Worm (Caenorhabditis elegans): Measurements from ENCODE around the gene hgap-2.
A peak's percentile ranks its signal among the peaks of the same experiment; 100 is the strongest.

Gene hgap-2

DNA sequence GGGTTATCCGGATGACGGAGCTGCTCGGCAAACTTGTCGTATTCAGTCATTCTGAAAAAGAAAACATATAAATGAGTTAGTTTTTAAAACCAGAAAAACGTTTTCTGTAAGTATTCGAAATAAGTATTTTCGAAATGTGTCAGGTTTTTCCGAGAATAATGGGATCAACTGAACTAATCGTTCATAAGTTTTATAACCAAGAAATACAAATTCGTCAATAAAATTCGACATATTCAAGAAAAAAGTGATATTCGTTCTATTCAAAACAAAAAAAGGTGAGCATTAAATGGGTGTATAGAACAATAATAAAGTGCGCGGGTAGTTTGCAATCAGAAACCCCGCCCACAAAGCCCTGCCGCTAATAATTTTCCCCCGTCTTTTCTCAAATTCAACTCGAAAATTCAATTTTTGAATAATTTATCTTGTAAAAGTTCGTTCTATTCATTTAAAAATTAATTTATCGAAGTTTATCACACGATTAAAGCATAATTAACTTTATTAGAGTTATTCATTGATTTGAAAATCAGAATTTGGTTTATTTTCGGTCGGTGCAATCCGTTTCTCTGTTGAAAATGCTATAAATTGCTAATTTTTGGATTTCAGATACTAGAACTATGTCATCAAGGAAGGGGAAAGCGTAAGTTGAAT, 31.6 kb upstream of the hgap-2 start, which contains the start of the genes cyn-11 and T01B7.5:
TSS of gene cyn-11 (minus strand) at position 51 of the 648 bp plus-strand sequence.
TSS of gene T01B7.5 (plus strand) at position 598 of the 648 bp plus-strand sequence.
- TF ChIP-seq let-607 (tag; optimal IDR thresholded peaks at IDR 0.05): no peak
- TF ChIP-seq attf-5 (GFP tag; optimal IDR thresholded peaks at IDR 0.05): peak; percentile 29
- no peak for TF ChIP-seq cebp-1 (GFP tag; IDR thresholded peaks at IDR 0.05)
- no peak for TF ChIP-seq cebp-1 (tag; optimal IDR thresholded peaks at IDR 0.05)
- TF ChIP-seq bed-1 (GFP tag; IDR thresholded peaks at IDR 0.05): no peak
- peak; percentile 25; the same call in 1 of the 2 replicates for TF ChIP-seq ceh-100 (GFP tag; IDR thresholded peaks at IDR 0.05)
- no peak for TF ChIP-seq rpc-1 (optimal IDR thresholded peaks at IDR 0.05)
- no peak for TF ChIP-seq rpc-1 (tag; optimal IDR thresholded peaks at IDR 0.05)
- TF ChIP-seq nhr-80 (tag; optimal IDR thresholded peaks at IDR 0.05): peak; percentile 3
- peak; percentile 46 for TF ChIP-seq efl-1 (GFP tag; optimal IDR thresholded peaks at IDR 0.05)
- no peak for TF ChIP-seq nhr-90 (tag; optimal IDR thresholded peaks at IDR 0.05)
- TF ChIP-seq let-526 (GFP tag; IDR thresholded peaks at IDR 0.05): no peak
- no peak for TF ChIP-seq K12H6.12 (tag; optimal IDR thresholded peaks at IDR 0.05)

DNA sequence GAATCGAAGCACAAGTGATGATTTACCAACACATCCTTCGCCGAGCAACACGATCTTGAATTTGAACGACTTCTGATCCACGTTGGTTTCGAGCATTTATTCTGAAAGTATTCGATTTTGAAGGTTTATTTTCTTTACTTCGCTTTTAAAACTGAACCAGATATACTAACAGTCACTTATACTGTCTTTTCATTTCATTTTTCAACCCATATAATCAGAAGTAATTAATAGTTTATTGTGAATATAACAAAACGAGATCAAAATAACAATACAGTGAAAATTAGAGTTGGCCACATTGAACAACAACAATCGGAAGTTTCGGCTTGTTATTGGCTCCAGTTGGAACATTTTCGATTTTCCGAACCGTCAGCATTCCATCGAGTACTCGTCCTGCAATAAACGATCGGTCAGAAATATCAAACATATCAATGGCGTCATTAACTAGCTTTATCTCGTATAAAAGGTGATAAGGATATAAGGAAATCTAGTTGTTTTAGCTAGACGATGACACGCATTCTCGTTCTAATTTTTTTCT, 30.3 kb upstream of the hgap-2 start, which contains the start of the genes rab-21 and T01B7.13:
TSS of gene rab-21 (minus strand) at position 101 of the 535 bp plus-strand sequence.
TSS of gene T01B7.13 (plus strand) at position 485 of the 535 bp plus-strand sequence.
- TF ChIP-seq attf-5 (GFP tag; optimal IDR thresholded peaks at IDR 0.05) (no peak), ztf-22 (GFP tag; optimal IDR thresholded peaks at IDR 0.05) (no peak), Y53F4B.3 (GFP tag; IDR thresholded peaks at IDR 0.05) (no peak), hlh-26 (GFP tag; conservative IDR thresholded peaks at IDR 0.05) (no peak), Y67H2A.10 (GFP tag; conservative IDR thresholded peaks at IDR 0.05) (no peak), tbx-9 (tag; optimal IDR thresholded peaks at IDR 0.05; ENCODE audit: borderline replicate concordance) (no peak), egl-44 (GFP tag; IDR thresholded peaks at IDR 0.05) (no peak), nhr-80 (tag; optimal IDR thresholded peaks at IDR 0.05) (no peak), somi-1 (GFP tag; optimal IDR thresholded peaks at IDR 0.05) (no peak)

DNA sequence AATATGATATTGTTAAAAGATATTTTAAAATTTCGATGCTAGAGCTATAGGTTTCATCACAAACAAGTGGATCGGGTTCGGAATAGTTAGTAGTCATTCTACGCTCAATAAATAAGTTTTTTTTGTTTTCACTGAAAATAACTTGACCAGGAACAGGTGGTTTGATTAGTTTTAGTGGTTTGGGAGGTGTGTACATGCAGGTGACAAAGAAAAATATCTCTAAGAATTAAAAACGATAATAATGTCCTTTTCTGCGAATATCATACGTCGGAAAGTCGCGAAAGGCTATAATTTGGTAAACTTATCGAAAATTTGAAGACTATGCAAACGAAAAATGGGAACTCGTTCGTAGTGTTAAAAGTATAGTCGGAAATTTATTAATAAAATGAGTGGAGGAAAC, 25.6 kb upstream of the hgap-2 start, which contains the start of gene srg-15:
TSS of gene srg-15 (minus strand) at position 101 of the 400 bp plus-strand sequence.
- TF ChIP-seq F57C9.4 (tag; optimal IDR thresholded peaks at IDR 0.05) (no peak), ccch-3 (GFP tag; optimal IDR thresholded peaks at IDR 0.05) (no peak), snpc-1.3 (tag; optimal IDR thresholded peaks at IDR 0.05; ENCODE audit: insufficient read depth) (no peak), sea-2 (GFP tag; IDR thresholded peaks at IDR 0.05) (no peak), repo-1 (tag; optimal IDR thresholded peaks at IDR 0.05) (no peak), madf-10 (tag; optimal IDR thresholded peaks at IDR 0.05) (no peak), nhr-27 (tag; optimal IDR thresholded peaks at IDR 0.05) (no peak), ceh-91 (GFP tag; IDR thresholded peaks at IDR 0.05) (no peak), Y95B8A.8 (GFP tag; IDR thresholded peaks at IDR 0.05) (no peak), hmg-20 (GFP tag; IDR thresholded peaks at IDR 0.05) (no peak), C06A6.2 (GFP tag; conservative IDR thresholded peaks at IDR 0.05) (no peak), dpff-1 (tag; optimal IDR thresholded peaks at IDR 0.05) (no peak), cebp-2 (GFP tag; IDR thresholded peaks at IDR 0.05) (no peak), unc-62 (GFP tag; optimal IDR thresholded peaks at IDR 0.05) (no peak), fkh-3 (tag; optimal IDR thresholded peaks at IDR 0.05) (no peak), lin-40 (tag; optimal IDR thresholded peaks at IDR 0.05) (no peak)
